Fruit fly (Drosophila melanogaster): Measurements from ENCODE around the gene Hsp23.

The Hsp23 gene

DNA sequence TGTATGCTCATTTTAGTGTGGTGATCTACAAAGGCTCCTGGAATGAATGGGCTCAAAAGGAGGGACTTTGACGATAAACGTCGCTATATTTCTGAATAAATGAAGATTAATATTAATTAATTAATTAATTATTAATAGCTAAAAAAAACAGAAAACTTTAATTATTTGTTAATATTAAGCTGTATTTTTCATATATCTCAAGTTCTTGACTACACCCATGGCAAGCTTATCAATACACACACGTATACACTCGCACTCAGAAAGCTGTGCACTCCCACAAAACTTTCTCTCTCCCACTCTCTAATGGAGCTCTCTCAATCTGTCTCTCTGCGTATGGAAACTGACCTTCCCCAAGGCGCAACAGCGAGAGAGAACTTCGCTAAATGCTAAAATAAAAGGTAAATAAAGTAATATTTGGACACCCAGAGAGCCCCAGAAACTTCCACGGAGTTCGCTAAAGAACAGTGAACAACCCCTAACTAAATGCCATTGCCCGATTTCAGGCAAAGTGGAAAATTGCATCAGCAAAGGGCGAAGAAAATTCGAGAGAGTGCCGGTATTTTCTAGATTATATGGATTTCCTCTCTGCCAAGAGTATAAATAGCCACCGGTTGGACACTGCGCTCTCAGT, 8.2 kb upstream of the Hsp23 start (continued):
- peak; percentile 49 for TF ChIP-seq dac (GFP tag; optimal IDR thresholded peaks at IDR 0.05)
- peak; percentile 91 for TF ChIP-seq CG8119 (GFP tag; IDR thresholded peaks at IDR 0.05)
- peak; percentile 65 for TF ChIP-seq Sox102F (GFP tag; optimal IDR thresholded peaks at IDR 0.05)
- TF ChIP-seq Eip78C (GFP tag) = peak; percentile 94
- peak; percentile 78 for TF ChIP-seq Gug (GFP tag; IDR thresholded peaks at IDR 0.05)
- peak; percentile 54 for TF ChIP-seq vri (GFP tag; optimal IDR thresholded peaks at IDR 0.05)
- peak; percentile 83 for TF ChIP-seq CG10631 (GFP tag; optimal IDR thresholded peaks at IDR 0.05)
- peak; percentile 71 for TF ChIP-seq CG6792 (GFP tag; optimal IDR thresholded peaks at IDR 0.05)
- peak; percentile 82 for TF ChIP-seq svp (GFP tag)
- peak; percentile 73 for TF ChIP-seq CG4318 (GFP tag; optimal IDR thresholded peaks at IDR 0.05)
- peak; percentile 7 for TF ChIP-seq Sox15 (GFP tag; optimal IDR thresholded peaks at IDR 0.05)
- TF ChIP-seq CG11902 (GFP tag; optimal IDR thresholded peaks at IDR 0.05) = peak; percentile 39
- TF ChIP-seq CG6163 (GFP tag; IDR thresholded peaks at IDR 0.05) = peak; percentile 85
- peak; percentile 0 for TF ChIP-seq fd85E (GFP tag; optimal IDR thresholded peaks at IDR 0.05)
- TF ChIP-seq CG8319 (GFP tag; optimal IDR thresholded peaks at IDR 0.05) = peak; percentile 46
- peak; percentile 8 to 56 for TF ChIP-seq salr (GFP tag; optimal IDR thresholded peaks at IDR 0.05)

dm6 chr3L:9375130-9375529, 6.6 kb upstream of the Hsp23 start, which contains the start of gene CG4461:
TSS of gene CG4461 (plus strand) at chr3L:9375430.
- TF ChIP-seq CG6163 (GFP tag; IDR thresholded peaks at IDR 0.05) (no peak), CG6854 (GFP tag; optimal IDR thresholded peaks at IDR 0.05) (no peak), fd85E (GFP tag; optimal IDR thresholded peaks at IDR 0.05) (no peak), dsx (GFP tag; optimal IDR thresholded peaks at IDR 0.05; ENCODE audit: poor library complexity, severe bottlenecking) (no peak), topi (GFP tag; optimal IDR thresholded peaks at IDR 0.05) (no peak), CG6808 (GFP tag; optimal IDR thresholded peaks at IDR 0.05) (no peak)

dm6 chr3L:9376573-9376972, 5.1 kb upstream of the Hsp23 start:
- no peak for TF ChIP-seq Blimp-1 (GFP tag; optimal IDR thresholded peaks at IDR 0.05)
- TF ChIP-seq cyc (GFP tag; optimal IDR thresholded peaks at IDR 0.05) = no peak
- no peak for TF ChIP-seq CG34406 (GFP tag; optimal IDR thresholded peaks at IDR 0.05)
- no peak for TF ChIP-seq esn (GFP tag; optimal IDR thresholded peaks at IDR 0.05)
- TF ChIP-seq vri (GFP tag; optimal IDR thresholded peaks at IDR 0.05) = no peak
- TF ChIP-seq fd85E (GFP tag; optimal IDR thresholded peaks at IDR 0.05) = no peak
- no peak for TF ChIP-seq Hr39 (GFP tag; optimal IDR thresholded peaks at IDR 0.05)
- no peak for TF ChIP-seq CG3032 (tag; optimal IDR thresholded peaks at IDR 0.05)
- TF ChIP-seq Ets96B (tag; optimal IDR thresholded peaks at IDR 0.05) = no peak
- no peak for TF ChIP-seq Eip93F (GFP tag; optimal IDR thresholded peaks at IDR 0.05)
- TF ChIP-seq Lpt (GFP tag; optimal IDR thresholded peaks at IDR 0.05) = no peak
- no peak for TF ChIP-seq CG3919 (GFP tag; optimal IDR thresholded peaks at IDR 0.05)
- TF ChIP-seq CG8319 (GFP tag; optimal IDR thresholded peaks at IDR 0.05) = no peak
- no peak for TF ChIP-seq CG11762 (GFP tag; optimal IDR thresholded peaks at IDR 0.05; ENCODE audit: insufficient read depth)
- TF ChIP-seq Sox14 (GFP tag; optimal IDR thresholded peaks at IDR 0.05) = no peak
- no peak for TF ChIP-seq Gug (GFP tag; IDR thresholded peaks at IDR 0.05)

- TF ChIP-seq CG11294 (GFP tag; IDR thresholded peaks at IDR 0.05) (peak; percentile 87), Hr39 (GFP tag; optimal IDR thresholded peaks at IDR 0.05) (peak; percentile 89), cyc (GFP tag; optimal IDR thresholded peaks at IDR 0.05) (peak; percentile 89), OdsH (GFP tag; optimal IDR thresholded peaks at IDR 0.05) (peak; percentile 96), CG6854 (GFP tag; optimal IDR thresholded peaks at IDR 0.05) (peak; percentile 80), CG10669 (GFP tag; optimal IDR thresholded peaks at IDR 0.05) (peak; percentile 80), CG6792 (GFP tag; optimal IDR thresholded peaks at IDR 0.05) (peak; percentile 96), esn (GFP tag; optimal IDR thresholded peaks at IDR 0.05) (peak; percentile 97), Sox14 (GFP tag; optimal IDR thresholded peaks at IDR 0.05) (peak; percentile 95), CG9139 (GFP tag; optimal IDR thresholded peaks at IDR 0.05) (peak; percentile 57), salr (GFP tag; optimal IDR thresholded peaks at IDR 0.05) (peak; percentile 74 to 90), achi (GFP tag; optimal IDR thresholded peaks at IDR 0.05) (peak; percentile 93), Sox102F (GFP tag; optimal IDR thresholded peaks at IDR 0.05) (peak; percentile 94), Eip75B (GFP tag; optimal IDR thresholded peaks at IDR 0.05) (peak; percentile 97), lz (GFP tag; optimal IDR thresholded peaks at IDR 0.05) (peak; percentile 94), spab (GFP tag; optimal IDR thresholded peaks at IDR 0.05) (peak; percentile 79), Ets96B (tag; optimal IDR thresholded peaks at IDR 0.05) (peak; percentile 91), Hr4 (GFP tag; optimal IDR thresholded peaks at IDR 0.05) (peak; percentile 96), Gug (GFP tag; IDR thresholded peaks at IDR 0.05) (peak; percentile 85), Lpt (GFP tag; optimal IDR thresholded peaks at IDR 0.05) (peak; percentile 91), CG34406 (GFP tag; optimal IDR thresholded peaks at IDR 0.05) (peak; percentile 92), Ets21C (GFP tag; optimal IDR thresholded peaks at IDR 0.05) (peak; percentile 87)
These were observed 4.3 kb upstream of the Hsp23 start, which contains the start of gene Hsp26 for dm6 chr3L:9377198-9378035. TSS of gene Hsp26 (minus strand) at chr3L:9377427.
